Fruit fly (Drosophila melanogaster) Kc167 (cell line): ENCODE measurements around the gene Polr3G.

ENCODE experiments used
- Myc ChIP-seq: fragments of >200 bp; optimal IDR thresholded peaks from 2 replicates; lab custom pipeline; 2017; ENCODE audit warnings: missing external identifiers
- Sin3A ChIP-seq: fragments of >200 bp; optimal IDR thresholded peaks from 2 replicates; lab custom pipeline; 2018; ENCODE audit warnings: missing external identifiers
- h ChIP-seq: fragments of >200 bp; optimal IDR thresholded peaks from 3 replicates; lab custom pipeline; 2018; ENCODE audit warnings: missing external identifiers
- insv ChIP-seq: fragments of >200 bp; optimal IDR thresholded peaks from 3 replicates; lab custom pipeline; 2018; ENCODE audit warnings: missing external identifiers
- psq ChIP-seq: fragments of >200 bp; optimal IDR thresholded peaks from 2 replicates; lab custom pipeline; 2017; ENCODE audit warnings: missing external identifiers
- ttk ChIP-seq: sonication (Bioruptor generic); optimal IDR thresholded peaks from 2 replicates; lab custom pipeline; 2017; ENCODE audit warnings: missing external identifiers

Gene Polr3G

DNA sequence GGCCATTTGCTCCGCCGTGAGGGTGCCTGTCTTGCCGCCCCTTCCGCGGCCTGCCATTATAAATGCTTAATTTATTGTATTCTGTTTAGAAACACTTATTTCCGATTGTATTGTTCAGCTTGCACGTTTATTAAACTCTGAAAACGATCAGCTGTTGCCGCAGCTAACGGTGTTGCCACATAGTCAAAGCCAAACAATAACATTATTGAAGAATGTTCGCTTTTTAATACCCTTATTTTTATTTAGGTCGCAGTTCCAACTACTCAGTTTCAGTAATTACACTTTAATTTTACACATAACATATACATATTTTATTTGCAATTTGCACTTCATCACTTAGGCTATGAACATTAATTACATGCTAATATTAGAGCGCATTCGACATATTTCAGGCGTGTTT, at the start of gene Polr3G:
Polr3G (minus strand) TSS at position 118 of the 400 bp plus-strand sequence.
- TF ChIP-seq Sin3A (lab: Kevin White, UChicago): no peak
- TF ChIP-seq insv (lab: Kevin White, UChicago): no peak
- TF ChIP-seq ttk (lab: Kevin White, UChicago): no peak
- TF ChIP-seq psq (lab: Kevin White, UChicago): no peak
- TF ChIP-seq Myc (lab: Kevin White, UChicago): no peak
- TF ChIP-seq h (lab: Kevin White, UChicago): no peak

DNA sequence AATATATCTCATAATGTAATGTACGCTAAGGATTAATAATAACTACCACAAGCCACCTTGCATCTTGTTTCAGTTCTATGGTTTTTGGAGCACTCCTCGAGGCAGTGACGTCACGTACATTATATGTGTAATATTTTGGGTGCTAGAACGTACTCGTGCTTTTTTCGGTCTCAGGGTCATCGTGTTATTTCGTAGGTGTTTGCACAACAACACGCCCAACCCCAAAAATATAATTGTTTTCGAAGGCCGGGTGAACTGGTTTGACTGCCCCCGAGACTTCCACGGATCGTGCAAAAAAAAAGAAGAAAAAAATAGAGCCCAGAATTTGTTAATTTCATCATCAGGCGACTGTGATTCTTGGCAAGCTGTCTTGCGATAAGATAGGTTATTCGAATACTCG, 49.6 kb upstream of the Polr3G start:
- no peak for TF ChIP-seq ttk (lab: Kevin White, UChicago)

DNA sequence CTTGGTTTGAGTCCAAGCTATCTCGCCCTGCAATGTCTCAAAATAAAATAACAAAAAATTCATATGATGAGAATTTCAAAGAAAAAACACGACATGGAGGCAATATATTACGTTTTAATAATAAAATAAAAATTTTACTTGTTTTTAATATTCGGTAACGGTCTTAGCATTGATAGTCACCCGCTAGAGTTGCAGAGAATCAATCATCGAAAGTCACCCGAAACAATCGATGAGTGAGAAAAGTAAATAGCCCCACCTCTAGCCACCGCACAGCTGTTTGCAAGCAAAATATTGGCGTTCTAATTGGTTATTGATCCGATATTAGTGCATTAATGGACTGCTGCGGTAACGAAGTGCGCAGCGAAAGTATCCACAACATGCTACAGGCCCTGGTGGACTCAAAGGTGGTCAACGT, 49.1 kb upstream of the Polr3G start, which contains the start of gene CG34250:
CG34250 (plus strand) TSS at position 244 of the 415 bp plus-strand sequence.
- no peak for TF ChIP-seq Sin3A (lab: Kevin White, UChicago)
- TF ChIP-seq insv (lab: Kevin White, UChicago): no peak
- TF ChIP-seq psq (lab: Kevin White, UChicago): no peak
- TF ChIP-seq ttk (lab: Kevin White, UChicago): no peak
- TF ChIP-seq Myc (lab: Kevin White, UChicago): no peak
- no peak for TF ChIP-seq h (lab: Kevin White, UChicago)

DNA sequence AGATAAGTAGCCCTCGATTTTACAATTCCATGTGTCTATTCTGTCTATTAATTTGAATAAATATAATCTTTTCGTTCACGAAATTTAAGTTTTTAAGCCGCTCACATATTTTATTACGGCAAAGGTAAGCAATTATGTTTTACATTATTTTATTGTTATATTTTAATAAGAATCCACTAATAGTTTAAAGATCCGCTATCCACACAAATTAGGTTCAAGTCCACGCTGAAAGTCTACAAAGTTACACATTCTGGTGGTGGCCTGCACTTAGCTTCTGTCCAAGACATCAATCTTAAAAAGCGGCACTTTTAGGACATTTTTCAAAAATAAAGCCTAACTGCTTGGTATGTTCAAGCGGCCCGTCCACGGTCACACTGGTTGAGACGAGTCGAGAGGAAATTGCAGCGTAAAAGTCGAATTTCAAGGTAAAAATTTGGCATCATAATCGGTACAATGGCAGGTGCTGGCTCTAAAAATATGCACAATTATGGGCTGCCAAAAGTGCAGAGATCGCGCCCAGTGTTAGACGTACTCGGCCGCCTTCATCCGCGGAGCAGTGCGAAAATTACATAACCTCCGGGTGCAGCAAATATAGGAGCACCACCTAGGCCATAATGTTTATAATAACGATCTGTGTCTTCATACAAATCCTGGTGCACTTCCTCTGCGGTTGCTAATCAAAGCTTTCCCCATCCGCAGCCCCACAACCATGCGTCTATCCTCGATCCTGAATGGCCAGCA, 48.0 kb upstream of the Polr3G start, which contains the start of the genes UQCR-Q and CG46525:
UQCR-Q (plus strand) TSS at position 51 of the 741 bp plus-strand sequence.
CG46525 (plus strand) TSS at position 510 of the 741 bp plus-strand sequence.
- TF ChIP-seq insv (lab: Kevin White, UChicago) (no peak), Sin3A (lab: Kevin White, UChicago) (no peak), psq (lab: Kevin White, UChicago) (no peak), ttk (lab: Kevin White, UChicago) (no peak), Myc (lab: Kevin White, UChicago) (no peak), h (lab: Kevin White, UChicago) (no peak)

DNA sequence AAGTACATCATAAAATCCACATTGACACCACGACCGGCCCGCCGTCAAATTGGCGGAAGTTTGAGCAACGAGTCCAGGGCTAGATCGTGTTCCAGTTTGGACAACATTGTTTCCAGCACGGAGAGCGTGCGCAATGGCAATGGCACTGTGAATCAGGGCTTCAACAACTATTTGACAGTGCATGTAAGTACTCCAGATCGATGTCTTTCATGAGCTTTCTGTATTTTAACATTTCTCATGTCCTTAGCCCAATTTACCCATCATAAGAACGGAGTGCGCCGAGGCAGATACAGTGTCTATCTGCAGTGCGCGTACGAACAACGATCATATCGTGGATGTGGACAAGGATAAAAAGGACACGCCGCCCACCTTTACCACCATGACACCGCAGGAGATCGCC, 47.0 kb upstream of the Polr3G start:
- TF ChIP-seq insv (lab: Kevin White, UChicago) (no peak), Myc (lab: Kevin White, UChicago) (no peak), Sin3A (lab: Kevin White, UChicago) (no peak), h (lab: Kevin White, UChicago) (no peak), ttk (lab: Kevin White, UChicago) (no peak), psq (lab: Kevin White, UChicago) (no peak)

DNA sequence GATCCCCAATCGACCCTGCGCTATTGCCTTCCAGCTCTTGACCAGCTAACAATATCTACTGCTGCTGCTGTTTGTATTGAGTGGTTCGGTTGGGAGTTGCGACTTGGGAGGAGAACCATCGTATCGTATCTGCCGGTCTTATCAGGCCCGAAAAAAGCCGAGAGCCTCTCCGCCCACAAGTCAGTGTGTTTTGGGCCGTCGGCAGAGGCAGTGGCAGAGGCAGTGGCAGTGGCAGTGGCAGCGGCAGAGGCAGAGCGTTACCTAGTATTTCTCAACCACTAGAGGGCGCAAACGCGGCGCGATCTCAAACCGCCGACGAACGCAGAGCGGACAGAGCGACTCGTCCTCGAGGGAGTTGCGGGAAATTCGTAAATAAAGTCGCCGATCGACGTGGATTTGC, 43.2 kb upstream of the Polr3G start, which contains the start of gene SecCl:
SecCl (plus strand) TSS at position 18 of the 400 bp plus-strand sequence.
- TF ChIP-seq ttk (lab: Kevin White, UChicago) (no peak), psq (lab: Kevin White, UChicago) (no peak), Myc (lab: Kevin White, UChicago) (no peak), h (lab: Kevin White, UChicago) (no peak), insv (lab: Kevin White, UChicago) (no peak), Sin3A (lab: Kevin White, UChicago) (no peak)

DNA sequence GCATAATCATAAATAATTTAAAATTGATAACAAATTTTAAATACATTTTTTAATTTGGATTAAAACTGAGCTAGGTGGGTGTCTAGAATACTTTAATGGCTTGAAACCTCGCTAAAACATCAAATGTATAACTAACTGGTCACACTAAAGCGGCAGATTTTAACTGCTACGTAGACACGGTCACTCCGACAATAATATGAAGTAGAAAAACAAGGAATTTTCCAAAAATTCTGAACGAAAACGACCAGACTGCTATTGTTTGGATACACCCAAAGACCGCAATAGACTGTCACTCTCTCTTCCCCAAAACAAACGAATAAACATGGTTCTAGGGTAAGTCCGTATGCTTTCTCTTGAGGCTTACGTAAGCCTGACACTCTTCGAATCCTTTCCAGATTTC, 38.9 kb upstream of the Polr3G start, which contains the start of gene QIL1:
QIL1 (plus strand) TSS at position 142 of the 400 bp plus-strand sequence.
- TF ChIP-seq h (lab: Kevin White, UChicago) (no peak), Sin3A (lab: Kevin White, UChicago) (no peak), ttk (lab: Kevin White, UChicago) (no peak), Myc (lab: Kevin White, UChicago) (no peak), psq (lab: Kevin White, UChicago) (no peak)

DNA sequence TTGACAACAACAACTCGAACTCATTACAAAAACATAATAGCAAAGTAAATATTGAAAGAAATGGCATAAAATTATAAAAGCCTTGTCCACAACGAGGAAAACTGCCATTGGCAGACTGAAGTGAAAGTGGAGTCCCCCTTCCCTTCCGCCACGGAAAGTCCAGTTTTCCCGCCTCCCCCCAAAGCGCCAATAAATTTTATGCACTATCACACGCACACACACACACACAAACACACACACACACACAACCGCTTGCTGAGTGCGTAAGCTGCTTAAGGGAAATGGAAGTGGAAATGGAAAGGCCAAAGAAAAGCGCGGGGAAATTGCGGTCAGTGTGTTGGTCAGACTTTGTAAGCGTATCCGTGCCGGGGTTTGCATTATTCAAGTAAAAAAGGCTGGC, 35.5 kb upstream of the Polr3G start:
- TF ChIP-seq psq (lab: Kevin White, UChicago): no peak
- no peak for TF ChIP-seq Myc (lab: Kevin White, UChicago)
- no peak for TF ChIP-seq insv (lab: Kevin White, UChicago)
- TF ChIP-seq h (lab: Kevin White, UChicago): no peak
- TF ChIP-seq Sin3A (lab: Kevin White, UChicago): no peak
- no peak for TF ChIP-seq ttk (lab: Kevin White, UChicago)

DNA sequence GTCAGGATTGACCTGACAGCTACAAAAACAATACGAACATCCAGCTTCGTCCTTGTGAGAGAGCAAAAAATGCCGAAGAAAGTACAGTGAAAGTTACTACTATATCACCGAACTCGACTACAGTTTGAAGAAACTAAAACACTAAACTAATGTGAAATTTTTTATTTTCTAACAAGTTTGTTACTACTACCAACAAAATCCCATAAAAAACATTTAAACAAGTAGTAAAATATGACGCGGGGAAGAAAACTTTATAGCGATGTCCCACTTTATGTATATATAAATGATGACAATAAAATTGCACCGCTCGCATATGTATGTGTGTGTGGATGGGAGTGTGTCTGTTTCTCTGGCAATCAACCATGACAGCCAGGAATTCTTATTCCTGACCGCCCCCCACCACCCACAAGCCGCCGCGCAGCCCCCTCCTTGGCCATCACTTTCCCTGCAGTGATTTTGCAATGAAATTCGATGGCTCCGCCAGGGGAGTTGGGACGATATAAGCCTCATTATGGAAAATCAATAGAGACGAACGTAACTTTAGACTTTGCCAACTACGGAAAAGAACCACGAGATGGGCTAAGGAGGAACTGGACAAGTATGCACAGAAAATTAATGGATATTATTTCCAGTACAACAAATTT, 34.6 kb upstream of the Polr3G start:
- no peak for TF ChIP-seq Myc (lab: Kevin White, UChicago)
- TF ChIP-seq h (lab: Kevin White, UChicago): no peak

DNA sequence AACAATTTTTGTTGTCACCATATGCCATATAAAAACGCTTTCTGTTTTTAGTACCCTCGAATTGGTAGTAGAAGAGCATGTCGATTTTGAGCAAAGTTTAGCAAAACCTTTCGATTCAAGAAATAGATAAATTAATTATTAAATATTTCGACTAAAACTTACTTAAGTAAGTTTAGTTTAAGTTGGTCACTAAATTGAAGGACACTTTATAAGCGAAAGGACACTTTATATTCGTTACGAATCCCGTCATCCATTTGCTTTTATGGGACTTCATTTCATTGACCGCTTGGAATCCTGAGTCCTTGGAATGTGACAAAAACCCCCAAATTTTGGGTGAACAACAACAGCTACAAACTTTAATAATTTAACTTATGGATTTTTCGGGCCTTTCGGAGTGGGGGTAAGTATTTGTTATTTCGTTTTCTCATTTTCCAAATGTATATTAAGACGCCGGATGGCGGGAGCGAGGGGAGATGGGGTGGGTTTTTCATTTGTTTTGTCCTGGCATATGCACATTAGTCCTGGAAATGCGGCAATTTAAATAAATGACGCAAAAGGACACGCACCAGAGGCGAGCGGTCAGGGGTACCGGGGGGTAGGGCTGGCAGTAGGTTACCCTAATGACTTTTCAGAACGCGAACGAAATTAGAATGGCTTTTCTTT, 32.1 kb upstream of the Polr3G start:
- no peak for TF ChIP-seq insv (lab: Kevin White, UChicago)
- no peak for TF ChIP-seq ttk (lab: Kevin White, UChicago)
- no peak for TF ChIP-seq Myc (lab: Kevin White, UChicago)
- no peak for TF ChIP-seq h (lab: Kevin White, UChicago)
- no peak for TF ChIP-seq psq (lab: Kevin White, UChicago)
- TF ChIP-seq Sin3A (lab: Kevin White, UChicago): no peak

DNA sequence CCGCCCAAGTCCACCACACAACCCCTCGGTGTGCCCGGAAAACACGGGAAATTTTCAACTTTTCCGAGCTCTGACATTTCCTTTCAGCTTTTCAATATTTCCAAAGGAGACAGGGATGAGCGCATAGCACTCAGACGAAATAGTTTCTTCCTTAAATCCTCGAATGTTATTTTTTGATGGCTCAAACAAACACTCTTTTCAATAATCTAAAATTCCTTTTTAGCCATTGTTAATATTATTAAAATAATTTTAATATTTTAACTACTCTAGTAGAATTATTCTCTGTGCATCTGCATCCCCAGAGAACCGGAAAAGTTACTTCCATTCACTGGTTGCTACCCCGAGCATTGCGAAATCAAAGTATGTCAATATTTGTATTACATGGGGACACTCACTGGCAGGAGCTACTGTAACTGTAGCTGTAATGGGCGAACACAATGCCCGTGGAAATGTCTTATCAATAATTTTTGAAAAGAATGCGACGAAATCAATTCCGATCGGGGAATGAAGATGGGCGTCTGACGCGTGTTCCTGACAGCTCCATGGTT, 30.8 kb upstream of the Polr3G start:
- TF ChIP-seq psq (lab: Kevin White, UChicago): no peak
- TF ChIP-seq ttk (lab: Kevin White, UChicago): no peak
- no peak for TF ChIP-seq insv (lab: Kevin White, UChicago)
- TF ChIP-seq Myc (lab: Kevin White, UChicago): no peak
- no peak for TF ChIP-seq h (lab: Kevin White, UChicago)
- no peak for TF ChIP-seq Sin3A (lab: Kevin White, UChicago)
